Worm (Caenorhabditis elegans): Measurements from ENCODE around the gene nhr-57.

DNA sequence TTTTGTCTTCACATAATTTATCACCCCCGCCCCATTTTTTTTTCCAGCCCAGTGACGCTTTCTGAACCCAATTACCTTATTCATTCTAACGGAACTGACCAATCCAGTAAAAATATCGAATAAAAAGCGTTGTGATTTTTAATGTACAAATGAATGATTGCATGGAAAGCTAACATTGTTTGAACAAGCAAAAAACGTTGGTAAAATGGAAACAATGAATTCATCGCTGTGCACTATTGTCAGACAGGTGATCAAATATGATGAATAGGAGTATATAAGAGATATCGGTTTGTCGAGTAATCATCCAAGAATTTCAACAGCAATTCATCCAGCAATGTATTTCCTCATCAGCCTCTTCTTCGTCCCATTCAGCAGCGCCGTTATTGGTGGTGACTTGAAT lies 2.1 kb upstream of the nhr-57 start, which contains the start of gene phat-4:
- TF ChIP-seq ceh-79 (tag; optimal IDR thresholded peaks at IDR 0.05) (no peak), unc-62 (GFP tag; optimal IDR thresholded peaks at IDR 0.05) (no peak), Y67H2A.10 (GFP tag; conservative IDR thresholded peaks at IDR 0.05) (no peak), pbrm-1 (GFP tag; IDR thresholded peaks at IDR 0.05) (no peak), snpc-1.1 (tag; optimal IDR thresholded peaks at IDR 0.05; ENCODE audit: insufficient read depth) (no peak), ZK185.1 (tag; optimal IDR thresholded peaks at IDR 0.05; ENCODE audit: poor library complexity, severe bottlenecking) (no peak), mcd-1 (GFP tag; IDR thresholded peaks at IDR 0.05) (no peak), Y79H2A.3 (GFP tag; conservative IDR thresholded peaks at IDR 0.05) (no peak), nfya-2 (GFP tag; IDR thresholded peaks at IDR 0.05) (no peak), nhr-90 (tag; optimal IDR thresholded peaks at IDR 0.05) (no peak), ceh-58 (GFP tag; IDR thresholded peaks at IDR 0.05) (no peak), snpc-3.4 (tag; optimal IDR thresholded peaks at IDR 0.05) (no peak)
